Fruit fly (Drosophila melanogaster) whole organism, wandering third instar larva: ENCODE measurements around the gene Sc2.

Source experiments
- Abd-B ChIP-seq: fragments of >200 bp; optimal IDR thresholded peaks from 2 replicates; lab custom pipeline; 2017; ENCODE audit warnings: missing biosample characterization, missing genetic modification characterization
- CG32264 ChIP-seq: fragments of 200-800 bp; sonication (Bioruptor generic); optimal IDR thresholded peaks from 2 replicates; lab custom pipeline; 2016; ENCODE audit warnings: missing biosample characterization, missing genetic modification characterization
- CG9705 ChIP-seq: fragments of 200-800 bp; sonication (Bioruptor generic); optimal IDR thresholded peaks from 2 replicates; lab custom pipeline; 2018; ENCODE audit warnings: missing biosample characterization, mild to moderate bottlenecking, missing genetic modification characterization
- CrebA ChIP-seq: fragments of 200-800 bp; sonication (Bioruptor generic); optimal IDR thresholded peaks from 2 replicates; lab custom pipeline; 2016; ENCODE audit warnings: missing biosample characterization, mild to moderate bottlenecking, missing genetic modification characterization, borderline replicate concordance
- Dfd ChIP-seq: fragments of >200 bp; optimal IDR thresholded peaks from 2 replicates; lab custom pipeline; 2017; ENCODE audit warnings: missing biosample characterization, missing genetic modification characterization
- Dif ChIP-seq: fragments of 200-275, 200-300 bp; sonication (Bioruptor generic); optimal IDR thresholded peaks from 2 replicates; lab custom pipeline; 2018; ENCODE audit warnings: missing biosample characterization, missing genetic modification characterization; ENCODE audit not compliant: partially characterized antibody
- GATAd ChIP-seq: sonication (Bioruptor generic); optimal IDR thresholded peaks from 2 replicates; lab custom pipeline; 2016; ENCODE audit warnings: missing biosample characterization, missing genetic modification characterization
- HLH106 ChIP-seq: fragments of 200-800 bp; optimal IDR thresholded peaks from 3 replicates; lab custom pipeline; 2019; ENCODE audit warnings: missing biosample characterization, mild to moderate bottlenecking, missing genetic modification characterization, moderate library complexity
- Hnf4 ChIP-seq: fragments of 200-800 bp; sonication (Bioruptor generic); optimal IDR thresholded peaks from 2 replicates; lab custom pipeline; 2016; ENCODE audit warnings: missing biosample characterization, mild to moderate bottlenecking, missing genetic modification characterization
- Hr78 ChIP-seq: fragments of >200 bp; optimal IDR thresholded peaks from 2 replicates; lab custom pipeline; 2017; ENCODE audit warnings: missing biosample characterization, missing genetic modification characterization
- Hr83 ChIP-seq: fragments of 200-300 bp; sonication (Bioruptor generic); optimal IDR thresholded peaks from 2 replicates; lab custom pipeline; 2016; ENCODE audit warnings: missing biosample characterization, mild to moderate bottlenecking, missing genetic modification characterization, moderate library complexity; ENCODE audit not compliant: poor library complexity, severe bottlenecking
- Mio ChIP-seq: sonication (Bioruptor generic); optimal IDR thresholded peaks from 2 replicates; lab custom pipeline; 2016; ENCODE audit warnings: missing biosample characterization, missing genetic modification characterization
- N ChIP-seq: fragments of >200 bp; optimal IDR thresholded peaks from 2 replicates; lab custom pipeline; 2018; ENCODE audit warnings: missing biosample characterization, missing external identifiers, missing genetic modification characterization
- OdsH ChIP-seq: fragments of 200-800 bp; sonication (Bioruptor generic); optimal IDR thresholded peaks from 2 replicates; lab custom pipeline; 2016; ENCODE audit warnings: missing biosample characterization, mild to moderate bottlenecking, missing genetic modification characterization
- Rel ChIP-seq, 2 experiments: fragments of 200-800 bp; sonication (Bioruptor generic) in 1 of 2; optimal IDR thresholded peaks; 2 replicates in 1 of 2; 3 replicates in 1 of 2; lab custom pipeline; 2016 to 2019; ENCODE audit warnings: mild to moderate bottlenecking in 2 of 2, missing biosample characterization in 2 of 2, missing genetic modification characterization in 2 of 2, moderate library complexity in 1 of 2
- Sp1 ChIP-seq: fragments of 200-800 bp; sonication (Bioruptor generic); optimal IDR thresholded peaks from 3 replicates; lab custom pipeline; 2019; ENCODE audit warnings: missing biosample characterization, mild to moderate bottlenecking, missing genetic modification characterization, moderate library complexity
- Vsx2 ChIP-seq: fragments of 200-300, 225-300 bp; sonication (Bioruptor generic); optimal IDR thresholded peaks from 2 replicates; lab custom pipeline; 2018; ENCODE audit warnings: missing biosample characterization, missing genetic modification characterization; ENCODE audit not compliant: partially characterized antibody
- br ChIP-seq: fragments of 200-800 bp; sonication (Bioruptor generic); optimal IDR thresholded peaks from 2 replicates; lab custom pipeline; 2016; ENCODE audit warnings: missing biosample characterization, missing genetic modification characterization
- dsf ChIP-seq: sonication (Bioruptor generic); optimal IDR thresholded peaks from 2 replicates; lab custom pipeline; 2016; ENCODE audit warnings: missing biosample characterization, missing genetic modification characterization, borderline replicate concordance
- ey ChIP-seq: fragments of 200-800 bp; sonication (Bioruptor generic); optimal IDR thresholded peaks from 2 replicates; lab custom pipeline; 2016; ENCODE audit warnings: missing biosample characterization, missing genetic modification characterization
- fru ChIP-seq: fragments of 200-800 bp; sonication (Bioruptor generic); optimal IDR thresholded peaks from 3 replicates; lab custom pipeline; 2016; ENCODE audit warnings: missing biosample characterization, mild to moderate bottlenecking, missing genetic modification characterization
- jim ChIP-seq: fragments of 175-275, 200-325 bp; sonication (Bioruptor generic); optimal IDR thresholded peaks from 2 replicates; lab custom pipeline; 2016; ENCODE audit warnings: missing biosample characterization, mild to moderate bottlenecking, missing genetic modification characterization
- lola ChIP-seq: fragments of >200 bp; optimal IDR thresholded peaks from 2 replicates; lab custom pipeline; 2017; ENCODE audit warnings: missing biosample characterization, missing genetic modification characterization
- psq ChIP-seq: fragments of 200-800 bp; sonication (Bioruptor generic); optimal IDR thresholded peaks from 3 replicates; lab custom pipeline; 2017; ENCODE audit warnings: missing biosample characterization, mild to moderate bottlenecking, missing genetic modification characterization, moderate library complexity
- rgr ChIP-seq: fragments of 200-800 bp; sonication (Bioruptor generic); optimal IDR thresholded peaks from 3 replicates; lab custom pipeline; 2016; ENCODE audit warnings: missing biosample characterization, mild to moderate bottlenecking, missing genetic modification characterization
- sage ChIP-seq: fragments of 200-800 bp; sonication (Bioruptor generic); optimal IDR thresholded peaks from 2 replicates; lab custom pipeline; 2016; ENCODE audit warnings: missing biosample characterization, mild to moderate bottlenecking, missing genetic modification characterization
- sv ChIP-seq: fragments of 200-800 bp; sonication (Bioruptor generic); optimal IDR thresholded peaks from 3 replicates; lab custom pipeline; 2016; ENCODE audit warnings: missing biosample characterization, missing genetic modification characterization
- tai ChIP-seq: sonication (Bioruptor generic); optimal IDR thresholded peaks from 2 replicates; lab custom pipeline; 2016; ENCODE audit warnings: missing biosample characterization, missing genetic modification characterization
- usp ChIP-seq: fragments of >200 bp; optimal IDR thresholded peaks from 2 replicates; lab custom pipeline; 2017; ENCODE audit warnings: missing biosample characterization, missing genetic modification characterization
- woc ChIP-seq: sonication (Bioruptor generic); optimal IDR thresholded peaks from 2 replicates; lab custom pipeline; 2016; ENCODE audit warnings: missing biosample characterization, mild to moderate bottlenecking, missing genetic modification characterization

Gene Sc2

dm6 chr3L:3878734-3879310 lies 24.5 kb upstream of the Sc2 start:
- TF ChIP-seq Mio (GFP tag; lab: Kevin White, UChicago) (no peak), CrebA (GFP tag; lab: Kevin White, UChicago) (peak; percentile 18), fru (GFP tag; lab: Kevin White, UChicago) (no peak), HLH106 (tag; lab: Kevin White, UChicago) (no peak), sage (GFP tag; lab: Kevin White, UChicago) (no peak), OdsH (GFP tag; lab: Kevin White, UChicago) (no peak), woc (GFP tag; lab: Kevin White, UChicago) (no peak), Dif (GFP tag; lab: Kevin White, UChicago) (no peak), Sp1 (GFP tag; lab: Kevin White, UChicago) (peak; percentile 69), Rel (GFP tag; optimal IDR thresholded peaks at IDR 0.05; lab: Kevin White, UChicago) (peak; percentile 57), Rel (tag; optimal IDR thresholded peaks at IDR 0.05; lab: Kevin White, UChicago) (peak; percentile 38), dsf (no peak), ey (GFP tag; lab: Kevin White, UChicago) (no peak), Abd-B (GFP tag; lab: Kevin White, UChicago) (no peak), CG32264 (GFP tag; lab: Kevin White, UChicago) (no peak)

DNA sequence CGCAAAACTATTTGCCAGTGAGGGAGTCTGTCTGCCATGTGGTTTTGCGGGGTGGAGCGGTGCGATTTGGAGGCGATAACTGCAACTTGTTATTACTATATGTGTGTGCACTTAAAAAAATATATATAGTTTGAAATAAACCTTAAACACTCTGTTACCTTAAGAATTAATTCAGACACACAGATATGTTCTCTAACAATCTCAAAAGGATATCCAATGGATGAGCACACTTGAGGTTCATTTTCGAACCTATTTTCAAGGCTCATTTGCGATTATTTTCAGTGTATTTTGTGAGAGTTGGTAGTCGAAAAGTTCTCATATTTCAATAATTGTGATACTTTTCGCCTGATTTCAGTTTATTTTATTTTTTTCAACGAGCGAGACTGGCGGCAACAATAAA lies 21.2 kb upstream of the Sc2 start:
- TF ChIP-seq Hnf4 (GFP tag; lab: Kevin White, UChicago) (no peak), rgr (no peak), dsf (no peak), CrebA (GFP tag; lab: Kevin White, UChicago) (no peak), sv (GFP tag; lab: Kevin White, UChicago) (no peak), Abd-B (GFP tag; lab: Kevin White, UChicago) (no peak), Dfd (GFP tag; lab: Kevin White, UChicago) (no peak), CG32264 (GFP tag; lab: Kevin White, UChicago) (no peak), GATAd (no peak), sage (GFP tag; lab: Kevin White, UChicago) (no peak), br (GFP tag; lab: Kevin White, UChicago) (no peak), ey (GFP tag; lab: Kevin White, UChicago) (no peak)

dm6 chr3L:3885933-3886332 lies 17.4 kb upstream of the Sc2 start:
- TF ChIP-seq tai (GFP tag; lab: Kevin White, UChicago) (no peak), Hnf4 (GFP tag; lab: Kevin White, UChicago) (no peak), fru (GFP tag; lab: Kevin White, UChicago) (no peak), ey (GFP tag; lab: Kevin White, UChicago) (no peak), Vsx2 (GFP tag; lab: Kevin White, UChicago) (no peak), CG9705 (GFP tag; lab: Kevin White, UChicago) (no peak), psq (GFP tag; lab: Kevin White, UChicago) (no peak), lola (no peak), jim (GFP tag; lab: Kevin White, UChicago) (no peak), Hr83 (no peak), br (GFP tag; lab: Kevin White, UChicago) (no peak), N (GFP tag; lab: Kevin White, UChicago) (no peak), usp (no peak), Hr78 (GFP tag; lab: Kevin White, UChicago) (no peak), sv (GFP tag; lab: Kevin White, UChicago) (no peak), woc (GFP tag; lab: Kevin White, UChicago) (no peak)

DNA sequence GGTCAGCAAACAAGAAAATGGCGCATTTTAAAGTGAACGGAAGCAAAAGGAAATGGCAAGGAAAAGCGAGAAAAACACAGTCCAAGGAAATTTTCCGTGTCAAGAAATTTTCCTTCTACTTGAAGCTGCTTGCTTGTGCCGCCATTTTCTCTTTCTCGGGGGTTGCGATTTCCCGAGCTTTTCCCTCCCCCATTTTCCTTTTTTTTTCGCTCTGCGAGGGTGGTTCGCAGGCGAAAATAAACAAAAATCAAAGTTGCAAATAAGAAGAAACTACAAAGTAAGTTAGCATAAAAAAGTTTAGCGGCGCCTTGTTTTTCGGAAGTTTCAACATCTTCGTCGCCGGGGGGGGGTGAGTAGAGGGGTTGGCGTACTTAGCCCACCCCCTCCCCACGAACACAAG lies 15.9 kb upstream of the Sc2 start:
- TF ChIP-seq Hnf4 (GFP tag; lab: Kevin White, UChicago) (no peak), CG32264 (GFP tag; lab: Kevin White, UChicago) (no peak), woc (GFP tag; lab: Kevin White, UChicago) (no peak), CG9705 (GFP tag; lab: Kevin White, UChicago) (no peak), lola (no peak), fru (GFP tag; lab: Kevin White, UChicago) (no peak), Sp1 (GFP tag; lab: Kevin White, UChicago) (no peak), CrebA (GFP tag; lab: Kevin White, UChicago) (no peak), OdsH (GFP tag; lab: Kevin White, UChicago) (no peak), ey (GFP tag; lab: Kevin White, UChicago) (no peak), HLH106 (tag; lab: Kevin White, UChicago) (no peak), Dfd (GFP tag; lab: Kevin White, UChicago) (no peak), Mio (GFP tag; lab: Kevin White, UChicago) (no peak), Hr78 (GFP tag; lab: Kevin White, UChicago) (no peak)
- TF ChIP-seq, all 38 proteins: peak for 0
